Fruit fly (Drosophila melanogaster) whole organism, embryonic: ENCODE data around the gene pros.

ENCODE experiments used
- Antp ChIP-seq: fragments of 200-800 bp; sonication (Bioruptor generic); optimal IDR thresholded peaks from 3 replicates; lab custom pipeline; 2016; ENCODE audit warnings: missing biosample characterization, missing genetic modification characterization
- CG10979 ChIP-seq: fragments of 200-800 bp; sonication (Bioruptor generic); optimal IDR thresholded peaks from 2 replicates; lab custom pipeline; 2018; ENCODE audit warnings: missing biosample characterization, mild to moderate bottlenecking, missing genetic modification characterization, moderate library complexity
- CG11398 ChIP-seq: fragments of 200-800 bp; sonication (Bioruptor generic); optimal IDR thresholded peaks from 2 replicates; lab custom pipeline; 2016; ENCODE audit warnings: missing biosample characterization, missing genetic modification characterization
- CG12236 ChIP-seq: fragments of 200-800 bp; sonication (Bioruptor generic); optimal IDR thresholded peaks from 2 replicates; lab custom pipeline; 2016; ENCODE audit warnings: missing biosample characterization, missing genetic modification characterization
- CG13894 ChIP-seq: fragments of 200-800 bp; sonication (Bioruptor generic); optimal IDR thresholded peaks from 3 replicates; lab custom pipeline; 2018; ENCODE audit warnings: missing biosample characterization, mild to moderate bottlenecking, missing genetic modification characterization, moderate library complexity
- CG14860 ChIP-seq: fragments of 200-800 bp; sonication (Bioruptor generic); IDR thresholded peaks from 3 replicates; pipeline ENCODE4 v1.3.6; 2022; ENCODE audit warnings: missing biosample characterization, missing genetic modification characterization; ENCODE audit not compliant: partially characterized antibody
- CG15073 ChIP-seq: fragments of 200-800 bp; sonication (Bioruptor generic); optimal IDR thresholded peaks from 2 replicates; lab custom pipeline; 2016; ENCODE audit warnings: missing biosample characterization, missing genetic modification characterization
- CG15514 ChIP-seq: fragments of 200-800 bp; sonication (Bioruptor generic); optimal IDR thresholded peaks from 3 replicates; lab custom pipeline; 2017; ENCODE audit warnings: missing biosample characterization, missing genetic modification characterization, mild to moderate bottlenecking, moderate library complexity, missing genetic modification reagents
- CG17829 ChIP-seq: fragments of 200-800 bp; optimal IDR thresholded peaks from 2 replicates; lab custom pipeline; 2019; ENCODE audit warnings: missing biosample characterization, mild to moderate bottlenecking, missing genetic modification characterization, moderate library complexity
- CG18764 ChIP-seq: fragments of 200-800 bp; sonication (Bioruptor generic); optimal IDR thresholded peaks from 3 replicates; lab custom pipeline; 2016; ENCODE audit warnings: missing biosample characterization, missing genetic modification characterization
- CG2712 ChIP-seq: fragments of 200-800 bp; optimal IDR thresholded peaks from 3 replicates; lab custom pipeline; 2019; ENCODE audit warnings: missing biosample characterization, mild to moderate bottlenecking, missing genetic modification characterization, moderate library complexity
- CG30403 ChIP-seq: fragments of 200-800 bp; sonication (Bioruptor generic); optimal IDR thresholded peaks from 3 replicates; lab custom pipeline; 2016; ENCODE audit warnings: missing biosample characterization, missing genetic modification characterization
- CG32767 ChIP-seq: fragments of 200-800 bp; sonication (Bioruptor generic); IDR thresholded peaks from 2 replicates; pipeline ENCODE4 v1.3.6; 2022; ENCODE audit warnings: missing biosample characterization, missing genetic modification characterization
- CG32772 ChIP-seq: fragments of 200-800 bp; sonication (Bioruptor generic); IDR thresholded peaks from 2 replicates; pipeline ENCODE4 v1.3.6; 2022; ENCODE audit warnings: missing biosample characterization, missing genetic modification characterization
- CG34224 ChIP-seq: fragments of 200-800 bp; sonication (Bioruptor generic); IDR thresholded peaks from 3 replicates; pipeline ENCODE4 v1.3.6; 2022; ENCODE audit warnings: missing biosample characterization, missing genetic modification characterization; ENCODE audit not compliant: partially characterized antibody
- CG4707 ChIP-seq: fragments of 200-800 bp; sonication (Bioruptor generic); optimal IDR thresholded peaks from 2 replicates; lab custom pipeline; 2018; ENCODE audit warnings: missing biosample characterization, mild to moderate bottlenecking, missing genetic modification characterization, moderate library complexity
- CG6254 ChIP-seq: fragments of 200-800 bp; sonication (Bioruptor generic); optimal IDR thresholded peaks from 3 replicates; lab custom pipeline; 2017; ENCODE audit warnings: mild to moderate bottlenecking, missing biosample characterization, missing genetic modification reagents, missing genetic modification characterization
- CG9609 ChIP-seq: fragments of 200-800 bp; sonication (Bioruptor generic); optimal IDR thresholded peaks from 3 replicates; lab custom pipeline; 2016; ENCODE audit warnings: missing biosample characterization, missing genetic modification characterization
- CkIIα-i1 ChIP-seq: fragments of 200-800 bp; sonication (Bioruptor generic); IDR thresholded peaks from 2 replicates; pipeline ENCODE4 v1.3.6; 2022; ENCODE audit warnings: missing biosample characterization, missing genetic modification characterization
- CoRest ChIP-seq: fragments of 200-800 bp; sonication (Bioruptor generic); optimal IDR thresholded peaks from 3 replicates; lab custom pipeline; 2018; ENCODE audit warnings: missing biosample characterization, mild to moderate bottlenecking, missing genetic modification characterization, moderate library complexity
- Dad ChIP-seq: fragments of 200-800 bp; sonication (Bioruptor generic); optimal IDR thresholded peaks from 3 replicates; lab custom pipeline; 2016; ENCODE audit warnings: missing biosample characterization, missing genetic modification characterization
- Dfd ChIP-seq, 2 experiments: fragments of >200 bp; optimal IDR thresholded peaks; 2 replicates each; lab custom pipeline; 2017; ENCODE audit warnings: missing biosample characterization in 2 of 2, missing genetic modification characterization in 2 of 2
- H2.0 ChIP-seq: fragments of 200-800 bp; sonication (Bioruptor generic); IDR thresholded peaks from 2 replicates; pipeline ENCODE4 v1.3.6; 2022; ENCODE audit warnings: missing biosample characterization, missing genetic modification characterization
- Hr3 ChIP-seq: fragments of 200-800 bp; sonication (Bioruptor generic); optimal IDR thresholded peaks from 3 replicates; lab custom pipeline; 2016; ENCODE audit warnings: missing biosample characterization, missing genetic modification characterization
- Hr78 ChIP-seq, 2 experiments: fragments of 200-800 bp in 1 of 2; fragments of >200 bp in 1 of 2; sonication (Bioruptor generic) in 1 of 2; optimal IDR thresholded peaks; 2 replicates each; lab custom pipeline; 2017 to 2019; ENCODE audit warnings: missing biosample characterization in 2 of 2, missing genetic modification characterization in 2 of 2, mild to moderate bottlenecking in 1 of 2, moderate library complexity in 1 of 2
- Lim3 ChIP-seq: fragments of 200-800 bp; sonication (Bioruptor generic); IDR thresholded peaks from 2 replicates; pipeline ENCODE4 v1.3.6; 2022; ENCODE audit warnings: missing biosample characterization, missing genetic modification characterization
- Nf-YC ChIP-seq: fragments of 200-800 bp; optimal IDR thresholded peaks from 3 replicates; lab custom pipeline; 2019; ENCODE audit warnings: missing biosample characterization, mild to moderate bottlenecking, missing genetic modification characterization, moderate library complexity
- Opbp ChIP-seq: fragments of 200-800 bp; sonication (Bioruptor generic); IDR thresholded peaks from 3 replicates; pipeline ENCODE4 v1.3.6; 2022; ENCODE audit warnings: missing biosample characterization, missing genetic modification characterization; ENCODE audit not compliant: partially characterized antibody
- Pdp1 ChIP-seq, 2 experiments: fragments of 200-800 bp; sonication (Bioruptor generic); optimal IDR thresholded peaks; 3 replicates each; lab custom pipeline; 2016; ENCODE audit warnings: missing biosample characterization in 2 of 2, missing genetic modification characterization in 2 of 2, mild to moderate bottlenecking in 1 of 2, moderate library complexity in 1 of 2
- Side ChIP-seq: fragments of 200-800 bp; sonication (Bioruptor generic); optimal IDR thresholded peaks from 2 replicates; lab custom pipeline; 2016; ENCODE audit warnings: missing biosample characterization, missing genetic modification characterization
- Sry-δ ChIP-seq: fragments of 200-800 bp; sonication (Bioruptor generic); optimal IDR thresholded peaks from 2 replicates; lab custom pipeline; 2016; ENCODE audit warnings: missing biosample characterization, missing genetic modification characterization
- Vsx1 ChIP-seq: fragments of 200-800 bp; sonication (Bioruptor generic); optimal IDR thresholded peaks from 2 replicates; lab custom pipeline; 2017; ENCODE audit warnings: missing biosample characterization, mild to moderate bottlenecking, missing genetic modification characterization, missing genetic modification reagents
- amos ChIP-seq: fragments of 200-800 bp; sonication (Bioruptor generic); IDR thresholded peaks from 2 replicates; pipeline ENCODE4 v1.3.6; 2022; ENCODE audit warnings: missing biosample characterization, missing genetic modification characterization; ENCODE audit not compliant: partially characterized antibody
- ash1 ChIP-seq: fragments of 200-800 bp; sonication (Bioruptor generic); optimal IDR thresholded peaks from 2 replicates; lab custom pipeline; 2018; ENCODE audit warnings: missing biosample characterization, mild to moderate bottlenecking, missing genetic modification characterization
- bab2 ChIP-seq: fragments of 200-800 bp; sonication (Bioruptor generic); optimal IDR thresholded peaks from 2 replicates; lab custom pipeline; 2016; ENCODE audit warnings: missing biosample characterization, missing genetic modification characterization
- cas ChIP-seq: fragments of 200-800 bp; sonication (Bioruptor generic); IDR thresholded peaks from 2 replicates; pipeline ENCODE4 v1.3.6; 2022; ENCODE audit warnings: missing biosample characterization, missing genetic modification characterization
- chm ChIP-seq: fragments of 200-800 bp; sonication (Bioruptor generic); IDR thresholded peaks from 2 replicates; pipeline ENCODE4 v1.3.6; 2022; ENCODE audit warnings: missing biosample characterization, missing genetic modification characterization
- danr ChIP-seq: fragments of 200-800 bp; sonication (Bioruptor generic); IDR thresholded peaks from 2 replicates; pipeline ENCODE4 v1.3.6; 2022; ENCODE audit warnings: missing biosample characterization, missing genetic modification characterization
- fu2 ChIP-seq: fragments of 200-800 bp; sonication (Bioruptor generic); optimal IDR thresholded peaks from 2 replicates; lab custom pipeline; 2016; ENCODE audit warnings: missing biosample characterization, missing genetic modification characterization
- hb ChIP-seq: fragments of 200-800 bp; sonication (Bioruptor generic); IDR thresholded peaks from 3 replicates; pipeline ENCODE4 v1.3.6; 2022; ENCODE audit warnings: missing biosample characterization, missing genetic modification characterization; ENCODE audit not compliant: partially characterized antibody
- jing ChIP-seq: fragments of 200-800 bp; sonication (Bioruptor generic); optimal IDR thresholded peaks from 2 replicates; lab custom pipeline; 2018; ENCODE audit warnings: missing biosample characterization, mild to moderate bottlenecking, missing genetic modification characterization
- lov ChIP-seq, 2 experiments: fragments of 200-800 bp in 1 of 2; fragments of >200 bp in 1 of 2; sonication (Bioruptor generic) in 1 of 2; IDR thresholded peaks in 1 of 2; optimal IDR thresholded peaks in 1 of 2; 2 replicates in 1 of 2; 3 replicates in 1 of 2; pipeline versions ENCODE4 v1.3.6 to Lab custom; 2017 to 2022; ENCODE audit warnings: missing biosample characterization in 1 of 2, missing genetic modification characterization in 1 of 2
- mam ChIP-seq: fragments of 200-800 bp; sonication (Bioruptor generic); optimal IDR thresholded peaks from 3 replicates; lab custom pipeline; 2016; ENCODE audit warnings: missing biosample characterization, missing genetic modification characterization
- mirr ChIP-seq: fragments of 200-800 bp; sonication (Bioruptor generic); optimal IDR thresholded peaks from 3 replicates; lab custom pipeline; 2018; ENCODE audit warnings: missing biosample characterization, mild to moderate bottlenecking, missing genetic modification characterization
- nerfin-1 ChIP-seq: fragments of 200-800 bp; sonication (Bioruptor generic); optimal IDR thresholded peaks from 3 replicates; lab custom pipeline; 2019; ENCODE audit warnings: missing biosample characterization, mild to moderate bottlenecking, missing genetic modification characterization, moderate library complexity
- nmo ChIP-seq: fragments of 200-800 bp; sonication (Bioruptor generic); optimal IDR thresholded peaks from 2 replicates; lab custom pipeline; 2018; ENCODE audit warnings: missing biosample characterization, mild to moderate bottlenecking, missing genetic modification characterization, moderate library complexity
- shn ChIP-seq: fragments of 200-800 bp; sonication (Bioruptor generic); optimal IDR thresholded peaks from 3 replicates; lab custom pipeline; 2016; ENCODE audit warnings: missing biosample characterization, missing genetic modification characterization
- wdn ChIP-seq: fragments of 200-800 bp; sonication (Bioruptor generic); IDR thresholded peaks from 2 replicates; pipeline ENCODE4 v1.3.6; 2022; ENCODE audit warnings: missing biosample characterization, missing genetic modification characterization

Gene pros

DNA sequence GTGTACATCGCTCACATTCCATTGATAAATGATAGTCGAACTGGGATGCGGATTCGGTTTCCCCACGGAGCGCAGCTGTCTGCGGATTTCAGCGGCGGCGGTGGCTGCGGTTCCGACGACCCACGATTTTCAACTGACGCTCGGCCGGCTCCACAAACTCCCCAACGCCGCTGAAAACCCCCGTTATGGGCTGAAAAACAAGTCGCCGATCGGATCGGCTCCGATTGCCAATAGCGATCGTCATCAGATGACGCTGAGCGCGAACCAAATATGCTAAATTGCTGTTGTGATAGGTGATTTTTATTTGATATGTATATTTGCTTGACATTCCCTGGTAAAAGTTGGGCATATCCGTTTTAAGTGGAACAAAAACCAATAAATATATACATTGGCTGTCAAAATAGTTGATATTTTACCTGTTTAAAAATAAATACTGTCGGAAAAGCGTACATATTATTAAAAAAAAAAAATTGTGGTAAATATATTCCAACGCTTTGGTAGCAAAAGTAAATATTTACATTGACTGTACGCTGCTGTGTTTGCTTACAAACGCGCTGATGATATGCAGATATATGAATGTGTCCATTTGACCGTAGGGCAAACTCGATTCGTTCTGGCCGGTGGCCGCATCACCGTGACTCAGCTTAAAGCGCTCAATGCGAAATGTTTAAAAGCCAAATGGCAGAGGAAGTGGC is 126.1 kb downstream of the pros start (continued):
- TF ChIP-seq CkIIα-i1 (GFP tag; lab: Robert Waterston, UW) (no peak), CG32767 (GFP tag; lab: Robert Waterston, UW) (no peak), CG15514 (peak; percentile 40), bab2 (GFP tag; lab: Kevin White, UChicago) (peak; percentile 19), jing (GFP tag; lab: Kevin White, UChicago) (no peak), Dad (GFP tag; lab: Kevin White, UChicago) (no peak), CG18764 (GFP tag; lab: Kevin White, UChicago) (peak; percentile 18), hb (GFP tag; lab: Robert Waterston, UW) (no peak), mam (GFP tag; lab: Kevin White, UChicago) (peak; percentile 74), CG30403 (GFP tag; lab: Kevin White, UChicago) (peak; percentile 76), Side (GFP tag; lab: Kevin White, UChicago) (no peak), Antp (GFP tag; lab: Kevin White, UChicago) (peak; percentile 11), wdn (GFP tag; lab: Robert Waterston, UW) (peak; percentile 47), Dfd (GFP tag; optimal IDR thresholded peaks at IDR 0.05; lab: Kevin White, UChicago) (no peak), fu2 (GFP tag; lab: Kevin White, UChicago) (peak; percentile 66), ash1 (GFP tag; lab: Kevin White, UChicago) (no peak), CG15073 (GFP tag; lab: Kevin White, UChicago) (no peak), nerfin-1 (tag; lab: Kevin White, UChicago) (no peak), CG12236 (no peak), CG9609 (peak; percentile 26), CG14860 (GFP tag; lab: Robert Waterston, UW) (no peak), Pdp1 (GFP tag; optimal IDR thresholded peaks at IDR 0.05; lab: Kevin White, UChicago) (peak; percentile 24 to 38), Sry-δ (GFP tag; lab: Kevin White, UChicago) (no peak), Hr78 (GFP tag; optimal IDR thresholded peaks at IDR 0.05; lab: Kevin White, UChicago) (peak in 1 of 2 experiments; percentile 12), Lim3 (GFP tag; lab: Robert Waterston, UW) (no peak), CG10979 (no peak), Vsx1 (GFP tag; lab: Kevin White, UChicago) (peak; percentile 46), Opbp (GFP tag; lab: Robert Waterston, UW) (no peak), Nf-YC (peak; percentile 8), CG6254 (GFP tag; lab: Kevin White, UChicago) (no peak), lov (optimal IDR thresholded peaks at IDR 0.05; lab: Kevin White, UChicago) (no peak), lov (GFP tag; IDR thresholded peaks at IDR 0.05; lab: Robert Waterston, UW) (no peak), H2.0 (GFP tag; lab: Robert Waterston, UW) (0 out of 2 replicates have a peak, but pooled peaks have one; percentile 31), amos (GFP tag; lab: Robert Waterston, UW) (no peak), CG13894 (no peak), CoRest (tag; lab: Kevin White, UChicago) (peak; percentile 80), CG34224 (GFP tag; lab: Robert Waterston, UW) (no peak), CG2712 (tag; lab: Kevin White, UChicago) (peak; percentile 32), CG32772 (GFP tag; lab: Robert Waterston, UW) (no peak), shn (GFP tag; lab: Kevin White, UChicago) (peak; percentile 15), nmo (GFP tag; lab: Kevin White, UChicago) (peak; percentile 35), CG11398 (no peak), chm (GFP tag; lab: Robert Waterston, UW) (no peak), Hr3 (GFP tag; lab: Kevin White, UChicago) (peak; percentile 65), mirr (GFP tag; lab: Kevin White, UChicago) (no peak), cas (no peak), CG17829 (tag; lab: Kevin White, UChicago) (no peak), CG4707 (no peak), danr (GFP tag; lab: Robert Waterston, UW) (peak; percentile 64; the same call in 1 of the 2 replicates)
